Fruit fly (Drosophila melanogaster) whole organism, embryonic: ENCODE data around the gene Cog2.

Source experiments
- CG16815 ChIP-seq: fragments of 200-800 bp; sonication (Bioruptor generic); optimal IDR thresholded peaks from 3 replicates; lab custom pipeline; 2017; ENCODE audit warnings: missing biosample characterization, mild to moderate bottlenecking, missing genetic modification characterization
- NfI ChIP-seq: fragments of 200-800 bp; sonication (Bioruptor generic); optimal IDR thresholded peaks from 3 replicates; lab custom pipeline; 2018; ENCODE audit warnings: missing biosample characterization, mild to moderate bottlenecking, missing genetic modification characterization, moderate library complexity
- chif ChIP-seq, 2 experiments: fragments of 200-800 bp; sonication (Bioruptor generic); optimal IDR thresholded peaks; 3 replicates each; lab custom pipeline; 2016; ENCODE audit warnings: missing biosample characterization in 2 of 2, missing genetic modification characterization in 2 of 2
- h ChIP-seq: fragments of >200 bp; optimal IDR thresholded peaks from 2 replicates; lab custom pipeline; 2017

DNA sequence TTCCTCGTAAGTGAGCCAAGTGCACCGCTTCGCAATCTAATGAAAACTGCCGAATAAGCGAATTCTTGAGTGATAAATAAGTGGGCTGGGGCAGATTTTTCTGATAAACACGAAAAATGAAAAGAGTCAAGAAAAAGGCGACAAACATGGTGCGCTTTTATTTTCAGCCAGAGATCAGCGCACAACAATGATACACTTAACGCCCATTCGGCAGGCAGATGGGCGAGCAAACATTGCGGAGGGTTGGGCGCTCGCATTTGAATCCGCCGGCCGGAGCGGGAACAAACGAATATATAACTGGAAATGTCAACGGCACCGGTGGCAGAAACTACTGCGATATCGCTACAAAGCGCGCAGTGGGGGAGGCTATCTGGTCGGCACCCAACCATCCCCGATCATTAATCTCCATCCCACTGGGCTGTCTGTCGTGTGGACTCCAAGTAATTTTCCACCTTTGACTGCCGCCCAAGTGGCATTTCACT lies 45.6 kb upstream of the Cog2 start, which contains the start of gene CG6125:
- no peak for TF ChIP-seq chif (GFP tag; optimal IDR thresholded peaks at IDR 0.05; lab: Kevin White, UChicago)
- TF ChIP-seq NfI (GFP tag; lab: Kevin White, UChicago), result no peak
- no peak for TF ChIP-seq h
- TF ChIP-seq CG16815 (GFP tag; lab: Kevin White, UChicago), result no peak
